Fruit fly (Drosophila melanogaster) whole organism, prepupa: ENCODE results near the gene D2hgdh.

ENCODE experiments used
- CG10669 ChIP-seq: fragments of 200-800 bp; sonication (Bioruptor generic); optimal IDR thresholded peaks from 3 replicates; lab custom pipeline; 2018; ENCODE audit warnings: missing biosample characterization, mild to moderate bottlenecking, missing genetic modification characterization, moderate library complexity
- CG15336 ChIP-seq: fragments of 200-800 bp; sonication (Bioruptor generic); IDR thresholded peaks from 2 replicates; pipeline ENCODE4 v1.3.6; 2022; ENCODE audit warnings: missing biosample characterization, missing genetic modification characterization
- CG3919 ChIP-seq: fragments of 200-800 bp; sonication (Bioruptor generic); optimal IDR thresholded peaks from 3 replicates; lab custom pipeline; 2016; ENCODE audit warnings: missing biosample characterization, missing genetic modification characterization
- CG8319 ChIP-seq: fragments of 200-800 bp; sonication (Bioruptor generic); optimal IDR thresholded peaks from 3 replicates; lab custom pipeline; 2016; ENCODE audit warnings: missing biosample characterization, missing genetic modification characterization

DNA sequence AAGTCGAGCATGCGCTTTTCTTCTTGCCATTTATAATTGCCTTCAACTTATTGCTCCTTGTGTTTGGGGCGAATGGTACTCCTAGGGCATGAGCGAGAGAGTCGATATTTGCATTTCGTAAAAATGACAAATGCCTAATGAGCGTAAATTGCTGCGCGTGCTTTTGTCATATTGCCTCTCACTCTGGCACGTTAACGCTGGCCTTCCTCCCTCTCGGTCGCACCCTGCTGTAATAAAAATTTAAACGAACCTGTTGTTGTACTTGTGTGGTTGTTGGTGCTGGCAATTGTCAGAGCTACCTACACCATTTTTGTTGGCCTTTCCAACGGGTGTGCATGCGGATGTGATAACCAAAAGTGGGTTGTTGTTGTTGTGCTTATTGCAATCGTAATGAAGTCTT lies 2.9 kb upstream of the D2hgdh start:
- TF ChIP-seq CG15336 (GFP tag; lab: Robert Waterston, UW) (no peak), CG8319 (GFP tag; lab: Kevin White, UChicago) (no peak), CG3919 (GFP tag; lab: Kevin White, UChicago) (no peak), CG10669 (GFP tag; lab: Kevin White, UChicago) (no peak)
